Worm (Caenorhabditis elegans) whole organism, L3 larva: Measurements from ENCODE around the gene kin-36.

Source experiments
- R02D3.7 ChIP-seq: fragments of 150-350 bp; optimal IDR thresholded peaks from 2 replicates; lab custom pipeline; 2014; ENCODE audit warnings: missing biosample characterization, missing genetic modification characterization
- aly-2 ChIP-seq: fragments of 150-350 bp; optimal IDR thresholded peaks from 2 replicates; lab custom pipeline; 2014; ENCODE audit warnings: missing biosample characterization, missing genetic modification characterization
- ama-1 ChIP-seq: fragments of 150-350 bp; optimal IDR thresholded peaks from 2 replicates; lab custom pipeline; 2018
- ceh-16 ChIP-seq: sonication (generic microtip); optimal IDR thresholded peaks from 2 replicates; lab custom pipeline; 2017; ENCODE audit warnings: missing biosample characterization, missing genetic modification characterization
- ceh-28 ChIP-seq: fragments of 150-350 bp; optimal IDR thresholded peaks from 2 replicates; lab custom pipeline; 2014; ENCODE audit warnings: missing biosample characterization, missing genetic modification reagents, missing genetic modification characterization
- ceh-82 ChIP-seq: fragments of 150-350 bp; optimal IDR thresholded peaks from 2 replicates; lab custom pipeline; 2014; ENCODE audit warnings: missing biosample characterization, missing genetic modification characterization
- ceh-9 ChIP-seq: sonication (generic microtip); optimal IDR thresholded peaks from 2 replicates; lab custom pipeline; 2018; ENCODE audit warnings: missing biosample characterization, missing genetic modification characterization
- daf-12 ChIP-seq: fragments of 150-350 bp; optimal IDR thresholded peaks from 2 replicates; lab custom pipeline; 2014; ENCODE audit warnings: missing biosample characterization, missing genetic modification reagents, missing genetic modification characterization
- egl-27 ChIP-seq: sonication (generic microtip); optimal IDR thresholded peaks from 4 replicates; lab custom pipeline; 2017; ENCODE audit warnings: missing biosample characterization, missing genetic modification reagents, missing genetic modification characterization
- egl-5 ChIP-seq: fragments of 150-350 bp; optimal IDR thresholded peaks from 2 replicates; lab custom pipeline; 2017; ENCODE audit warnings: missing biosample characterization, missing genetic modification reagents, missing genetic modification characterization, inconsistent platforms
- elt-1 ChIP-seq: fragments of 150-350 bp; optimal IDR thresholded peaks from 2 replicates; lab custom pipeline; 2014; ENCODE audit warnings: missing biosample characterization, missing genetic modification characterization
- elt-2 ChIP-seq: sonication (generic microtip); optimal IDR thresholded peaks from 2 replicates; lab custom pipeline; 2016; ENCODE audit warnings: missing genetic modification reagents, mild to moderate bottlenecking, missing genetic modification characterization, missing compliant biosample characterization
- elt-3 ChIP-seq, 3 experiments: fragments of 150-350 bp in 1 of 3; sonication (generic microtip) in 2 of 3; optimal IDR thresholded peaks; 2 replicates in 2 of 3; 4 replicates in 1 of 3; lab custom pipeline; 2014 to 2017; ENCODE audit warnings: missing biosample characterization in 3 of 3, missing genetic modification characterization in 3 of 3
- eor-1 ChIP-seq, 2 experiments: fragments of 150-350 bp; optimal IDR thresholded peaks; 2 replicates each; lab custom pipeline; 2014 to 2018; ENCODE audit warnings: missing biosample characterization in 2 of 2, missing genetic modification characterization in 2 of 2
- fkh-2 ChIP-seq: fragments of 150-350 bp; optimal IDR thresholded peaks from 2 replicates; lab custom pipeline; 2014; ENCODE audit warnings: missing biosample characterization, missing genetic modification reagents, missing genetic modification characterization
- fos-1 ChIP-seq: fragments of 150-350 bp; optimal IDR thresholded peaks from 2 replicates; lab custom pipeline; 2014; ENCODE audit warnings: missing biosample characterization, missing genetic modification characterization
- hmg-11 ChIP-seq: sonication (generic microtip); optimal IDR thresholded peaks from 2 replicates; lab custom pipeline; 2016; ENCODE audit warnings: missing genetic modification characterization, missing compliant biosample characterization
- jun-1 ChIP-seq: fragments of 150-350 bp; optimal IDR thresholded peaks from 2 replicates; lab custom pipeline; 2014; ENCODE audit warnings: missing biosample characterization, missing genetic modification reagents, missing genetic modification characterization
- lin-15B ChIP-seq: fragments of 150-350 bp; optimal IDR thresholded peaks from 2 replicates; lab custom pipeline; 2014; ENCODE audit warnings: missing biosample characterization, missing genetic modification characterization
- lin-39 ChIP-seq: fragments of 150-350 bp; optimal IDR thresholded peaks from 2 replicates; lab custom pipeline; 2018; ENCODE audit warnings: missing biosample characterization, missing genetic modification reagents, missing genetic modification characterization
- lsy-12 ChIP-seq: sonication (generic microtip); optimal IDR thresholded peaks from 2 replicates; lab custom pipeline; 2016; ENCODE audit warnings: mild to moderate bottlenecking, missing genetic modification characterization, missing compliant biosample characterization
- nfya-1 ChIP-seq: sonication (generic microtip); optimal IDR thresholded peaks from 2 replicates; lab custom pipeline; 2017; ENCODE audit warnings: missing genetic modification characterization, mild to moderate bottlenecking, missing compliant biosample characterization, antibody characterized with exemption, moderate library complexity; ENCODE audit not compliant: insufficient read depth
- nhr-11 ChIP-seq: fragments of 150-350 bp; optimal IDR thresholded peaks from 2 replicates; lab custom pipeline; 2014; ENCODE audit warnings: missing biosample characterization, missing genetic modification characterization
- nhr-12 ChIP-seq: fragments of 150-350 bp; optimal IDR thresholded peaks from 2 replicates; lab custom pipeline; 2014; ENCODE audit warnings: missing biosample characterization, missing genetic modification characterization
- nhr-23 ChIP-seq: fragments of 150-350 bp; optimal IDR thresholded peaks from 2 replicates; lab custom pipeline; 2014; ENCODE audit warnings: missing biosample characterization, missing genetic modification reagents, missing genetic modification characterization
- nhr-25 ChIP-seq: sonication (generic microtip); optimal IDR thresholded peaks from 2 replicates; lab custom pipeline; 2017; ENCODE audit warnings: missing biosample characterization, missing genetic modification characterization
- nhr-43 ChIP-seq: sonication (generic microtip); optimal IDR thresholded peaks from 2 replicates; lab custom pipeline; 2016; ENCODE audit warnings: mild to moderate bottlenecking, missing genetic modification characterization, missing compliant biosample characterization; ENCODE audit not compliant: poor library complexity, severe bottlenecking
- nhr-67 ChIP-seq: fragments of 150-350 bp; optimal IDR thresholded peaks from 2 replicates; lab custom pipeline; 2014; ENCODE audit warnings: missing biosample characterization, missing genetic modification characterization
- nhr-76 ChIP-seq: fragments of 150-350 bp; sonication (generic microtip); optimal IDR thresholded peaks from 5 replicates; lab custom pipeline; 2014; ENCODE audit warnings: missing biosample characterization, missing genetic modification characterization
- nhr-77 ChIP-seq: fragments of 150-350 bp; optimal IDR thresholded peaks from 2 replicates; lab custom pipeline; 2014; ENCODE audit warnings: missing biosample characterization, missing genetic modification characterization
- pha-4 ChIP-seq: fragments of 150-350 bp; optimal IDR thresholded peaks from 2 replicates; lab custom pipeline; 2014; ENCODE audit warnings: missing biosample characterization, missing genetic modification reagents, missing genetic modification characterization
- pqm-1 ChIP-seq: fragments of 150-350 bp; optimal IDR thresholded peaks from 2 replicates; lab custom pipeline; 2017; ENCODE audit warnings: missing biosample characterization, missing genetic modification characterization, inconsistent platforms
- sea-2 ChIP-seq: fragments of 150-350 bp; sonication (generic microtip); optimal IDR thresholded peaks from 4 replicates; lab custom pipeline; 2014; ENCODE audit warnings: missing biosample characterization, missing genetic modification reagents, missing genetic modification characterization
- skn-1 ChIP-seq: fragments of 150-350 bp; optimal IDR thresholded peaks from 2 replicates; lab custom pipeline; 2014; ENCODE audit warnings: missing biosample characterization, missing genetic modification characterization
- snpc-4 ChIP-seq: fragments of 150-350 bp; optimal IDR thresholded peaks from 2 replicates; lab custom pipeline; 2014; ENCODE audit warnings: missing biosample characterization, missing genetic modification characterization
- unc-39 ChIP-seq: sonication (generic microtip); optimal IDR thresholded peaks from 4 replicates; lab custom pipeline; 2017; ENCODE audit warnings: missing biosample characterization, missing genetic modification characterization
- zag-1 ChIP-seq: fragments of 150-350 bp; optimal IDR thresholded peaks from 2 replicates; lab custom pipeline; 2014; ENCODE audit warnings: missing biosample characterization, missing genetic modification characterization
- ztf-4 ChIP-seq: fragments of 150-350 bp; optimal IDR thresholded peaks from 2 replicates; lab custom pipeline; 2014; ENCODE audit warnings: missing biosample characterization, missing genetic modification characterization

The kin-36 gene

ce11 chrIV:4692463-4692862, 13.6 kb downstream of the kin-36 start, which contains the start of gene spe-51:
Gene spe-51 (plus strand): TSS chrIV:4692763.
- TF ChIP-seq aly-2 (tag; lab: Kevin White, UChicago) (no peak), eor-1 (tag; optimal IDR thresholded peaks at IDR 0.05; lab: Kevin White, UChicago) (no peak), unc-39 (tag; lab: Kevin White, UChicago) (no peak), ceh-16 (no peak), fkh-2 (tag; lab: Kevin White, UChicago) (no peak), ceh-82 (tag; lab: Kevin White, UChicago) (no peak)

ce11 chrIV:4703911-4704310, 25.1 kb downstream of the kin-36 start, which contains the start of gene ogdh-1:
Gene ogdh-1 (minus strand): TSS chrIV:4704011.
- TF ChIP-seq ama-1 (lab: Kevin White, UChicago), result no peak
- no peak for TF ChIP-seq elt-3 (tag; optimal IDR thresholded peaks at IDR 0.05; lab: Kevin White, UChicago)
- no peak for TF ChIP-seq sea-2 (GFP tag; lab: Kevin White, UChicago)
- TF ChIP-seq egl-27 (tag; lab: Kevin White, UChicago), result no peak
- no peak for TF ChIP-seq aly-2 (tag; lab: Kevin White, UChicago)
- no peak for TF ChIP-seq ztf-4 (tag; lab: Kevin White, UChicago)
- TF ChIP-seq, all 47 proteins: peak for 0

- TF ChIP-seq sea-2 (GFP tag; lab: Kevin White, UChicago) (no peak), nfya-1 (tag; lab: Kevin White, UChicago) (peak; percentile 92), skn-1 (tag; lab: Kevin White, UChicago) (no peak), snpc-4 (tag; lab: Kevin White, UChicago) (peak; percentile 46), lin-39 (tag; lab: Kevin White, UChicago) (peak; percentile 60), jun-1 (peak; percentile 58), lin-15B (tag; lab: Kevin White, UChicago) (peak; percentile 68), nhr-77 (tag; lab: Kevin White, UChicago) (no peak), nhr-23 (tag; lab: Kevin White, UChicago) (peak; percentile 72), elt-2 (tag; lab: Kevin White, UChicago) (peak; percentile 72), daf-12 (tag; lab: Kevin White, UChicago) (no peak), hmg-11 (tag; lab: Kevin White, UChicago) (peak; percentile 7), nhr-25 (tag; lab: Kevin White, UChicago) (peak; percentile 55), pha-4 (tag; lab: Kevin White, UChicago) (peak; percentile 67), pqm-1 (peak; percentile 47), nhr-67 (tag; lab: Kevin White, UChicago) (no peak), lsy-12 (peak; percentile 45), zag-1 (no peak), egl-5 (peak; percentile 7)
These were observed 26.4 kb downstream of the kin-36 start for ce11 chrIV:4705182-4705581.

ce11 chrIV:4705922-4706321, 27.1 kb downstream of the kin-36 start:
- TF ChIP-seq pqm-1, result no peak
- peak; percentile 73 for TF ChIP-seq nfya-1 (tag; lab: Kevin White, UChicago)
- TF ChIP-seq nhr-43 (tag; lab: Kevin White, UChicago), result no peak

ce11 chrIV:4710459-4710858, 31.6 kb downstream of the kin-36 start, which contains the start of gene cif-1:
Gene cif-1 (minus strand): TSS chrIV:4710755.
- no peak for TF ChIP-seq nfya-1 (tag; lab: Kevin White, UChicago)
- TF ChIP-seq R02D3.7 (tag; lab: Kevin White, UChicago), result no peak
- TF ChIP-seq sea-2 (GFP tag; lab: Kevin White, UChicago), result no peak
- TF ChIP-seq daf-12 (tag; lab: Kevin White, UChicago), result no peak
- TF ChIP-seq, all 47 proteins: peak for 0

ce11 chrIV:4712376-4712775, 33.6 kb downstream of the kin-36 start, which contains the start of gene yars-2:
Gene yars-2 (minus strand): TSS chrIV:4712624.
- TF ChIP-seq eor-1 (tag; optimal IDR thresholded peaks at IDR 0.05; lab: Kevin White, UChicago), result no peak
- TF ChIP-seq elt-1 (tag; lab: Kevin White, UChicago), result no peak
- TF ChIP-seq ceh-28 (tag; lab: Kevin White, UChicago), result no peak
- no peak for TF ChIP-seq nhr-76 (tag; lab: Kevin White, UChicago)
- peak; percentile 26 for TF ChIP-seq pha-4 (tag; lab: Kevin White, UChicago)
- TF ChIP-seq R02D3.7 (tag; lab: Kevin White, UChicago), result no peak
- no peak for TF ChIP-seq elt-2 (tag; lab: Kevin White, UChicago)
- no peak for TF ChIP-seq nhr-25 (tag; lab: Kevin White, UChicago)
- no peak for TF ChIP-seq nhr-23 (tag; lab: Kevin White, UChicago)
- no peak for TF ChIP-seq nhr-11 (tag; lab: Kevin White, UChicago)
- no peak for TF ChIP-seq elt-3 (tag; optimal IDR thresholded peaks at IDR 0.05; lab: Kevin White, UChicago)
- peak; percentile 27 for TF ChIP-seq lin-15B (tag; lab: Kevin White, UChicago)
- TF ChIP-seq nfya-1 (tag; lab: Kevin White, UChicago), result peak; percentile 10
- no peak for TF ChIP-seq unc-39 (tag; lab: Kevin White, UChicago)
- no peak for TF ChIP-seq nhr-12 (tag; lab: Kevin White, UChicago)
- TF ChIP-seq ceh-9 (tag; lab: Kevin White, UChicago), result no peak
- no peak for TF ChIP-seq fos-1 (tag; lab: Kevin White, UChicago)
- TF ChIP-seq, all 47 proteins: peak for 3
